Fruit fly (Drosophila melanogaster) whole organism, embryonic: ENCODE data around the gene CG2247.

Experiments
- Adf1 ChIP-seq: fragments of 200-800 bp; sonication (Bioruptor generic); IDR thresholded peaks from 2 replicates; pipeline ENCODE4 v1.3.6; 2022; ENCODE audit warnings: missing biosample characterization, missing genetic modification characterization
- Blimp-1 ChIP-seq: fragments of 200-800 bp; sonication (Bioruptor generic); optimal IDR thresholded peaks from 3 replicates; lab custom pipeline; 2018; ENCODE audit warnings: missing biosample characterization, missing genetic modification characterization, mild to moderate bottlenecking, moderate library complexity, missing genetic modification reagents
- CG10321 ChIP-seq: fragments of 200-800 bp; sonication (Bioruptor generic); IDR thresholded peaks from 2 replicates; pipeline ENCODE4 v1.3.6; 2022; ENCODE audit warnings: missing biosample characterization, missing genetic modification characterization
- CG11398 ChIP-seq: fragments of 200-800 bp; sonication (Bioruptor generic); optimal IDR thresholded peaks from 2 replicates; lab custom pipeline; 2016; ENCODE audit warnings: missing biosample characterization, missing genetic modification characterization
- CG11723 ChIP-seq: fragments of 200-800 bp; sonication (Bioruptor generic); optimal IDR thresholded peaks from 2 replicates; lab custom pipeline; 2017; ENCODE audit warnings: missing biosample characterization, mild to moderate bottlenecking, missing genetic modification characterization
- CG1233 ChIP-seq: fragments of 200-800 bp; sonication (Bioruptor generic); optimal IDR thresholded peaks from 4 replicates; lab custom pipeline; 2018; ENCODE audit warnings: missing biosample characterization, mild to moderate bottlenecking, missing genetic modification characterization
- CG13287 ChIP-seq: fragments of 200-800 bp; sonication (Bioruptor generic); IDR thresholded peaks from 2 replicates; pipeline ENCODE4 v1.3.6; 2022; ENCODE audit warnings: missing biosample characterization, missing genetic modification characterization; ENCODE audit not compliant: partially characterized antibody
- CG13424 ChIP-seq: fragments of 200-800 bp; sonication (Bioruptor generic); optimal IDR thresholded peaks from 2 replicates; lab custom pipeline; 2019; ENCODE audit warnings: missing biosample characterization, mild to moderate bottlenecking, missing genetic modification characterization, moderate library complexity
- CG14710 ChIP-seq: fragments of 200-800 bp; sonication (Bioruptor generic); optimal IDR thresholded peaks from 3 replicates; lab custom pipeline; 2019; ENCODE audit warnings: missing biosample characterization, mild to moderate bottlenecking, missing genetic modification characterization, moderate library complexity
- CG14860 ChIP-seq: fragments of 200-800 bp; sonication (Bioruptor generic); IDR thresholded peaks from 3 replicates; pipeline ENCODE4 v1.3.6; 2022; ENCODE audit warnings: missing biosample characterization, missing genetic modification characterization; ENCODE audit not compliant: partially characterized antibody
- CG15514 ChIP-seq: fragments of 200-800 bp; sonication (Bioruptor generic); optimal IDR thresholded peaks from 3 replicates; lab custom pipeline; 2017; ENCODE audit warnings: missing biosample characterization, missing genetic modification characterization, mild to moderate bottlenecking, moderate library complexity, missing genetic modification reagents
- CG17328 ChIP-seq: fragments of 200-800 bp; sonication (Bioruptor generic); IDR thresholded peaks from 2 replicates; pipeline ENCODE4 v1.3.6; 2022; ENCODE audit warnings: missing biosample characterization, missing genetic modification characterization
- CG17568 ChIP-seq: fragments of 200-800 bp; sonication (Bioruptor generic); optimal IDR thresholded peaks from 2 replicates; lab custom pipeline; 2018; ENCODE audit warnings: missing biosample characterization, mild to moderate bottlenecking, missing genetic modification characterization, moderate library complexity
- CG17612 ChIP-seq: fragments of 200-800 bp; sonication (Bioruptor generic); IDR thresholded peaks from 2 replicates; pipeline ENCODE4 v1.3.6; 2022; ENCODE audit warnings: missing biosample characterization, missing genetic modification characterization
- CG17802 ChIP-seq: fragments of 200-800 bp; sonication (Bioruptor generic); optimal IDR thresholded peaks from 2 replicates; lab custom pipeline; 2018; ENCODE audit warnings: missing biosample characterization, mild to moderate bottlenecking, missing genetic modification characterization, moderate library complexity
- CG18262 ChIP-seq: fragments of 200-800 bp; optimal IDR thresholded peaks from 3 replicates; lab custom pipeline; 2019; ENCODE audit warnings: missing biosample characterization, mild to moderate bottlenecking, missing genetic modification characterization, moderate library complexity
- CG2202 ChIP-seq: fragments of 200-800 bp; sonication (Bioruptor generic); optimal IDR thresholded peaks from 2 replicates; lab custom pipeline; 2018; ENCODE audit warnings: missing biosample characterization, mild to moderate bottlenecking, missing genetic modification characterization
- CG3838 ChIP-seq: fragments of 200-800 bp; sonication (Bioruptor generic); optimal IDR thresholded peaks from 3 replicates; lab custom pipeline; 2016; ENCODE audit warnings: missing biosample characterization, missing genetic modification characterization
- CG3995 ChIP-seq: fragments of 200-800 bp; sonication (Bioruptor generic); optimal IDR thresholded peaks from 3 replicates; lab custom pipeline; 2016; ENCODE audit warnings: missing biosample characterization, missing genetic modification characterization
- CG4328 ChIP-seq: fragments of 200-800 bp; sonication (Bioruptor generic); optimal IDR thresholded peaks from 3 replicates; lab custom pipeline; 2017; ENCODE audit warnings: missing biosample characterization, missing genetic modification reagents, missing genetic modification characterization
- CG6175 ChIP-seq: fragments of 200-800 bp; sonication (Bioruptor generic); IDR thresholded peaks from 3 replicates; pipeline ENCODE4 v1.3.6; 2022; ENCODE audit warnings: missing biosample characterization, missing genetic modification characterization
- CG7271 ChIP-seq: fragments of 200-800 bp; sonication (Bioruptor generic); optimal IDR thresholded peaks from 2 replicates; lab custom pipeline; 2018; ENCODE audit warnings: missing biosample characterization, mild to moderate bottlenecking, missing genetic modification characterization, moderate library complexity
- CG7556 ChIP-seq: fragments of 200-800 bp; sonication (Bioruptor generic); optimal IDR thresholded peaks from 2 replicates; lab custom pipeline; 2017; ENCODE audit warnings: missing biosample characterization, mild to moderate bottlenecking, missing genetic modification characterization
- CG7928 ChIP-seq: fragments of 200-800 bp; sonication (Bioruptor generic); optimal IDR thresholded peaks from 2 replicates; lab custom pipeline; 2017; ENCODE audit warnings: missing biosample characterization, mild to moderate bottlenecking, missing genetic modification characterization
- CG9817 ChIP-seq: fragments of 200-800 bp; sonication (Bioruptor generic); optimal IDR thresholded peaks from 2 replicates; lab custom pipeline; 2018; ENCODE audit warnings: missing biosample characterization, mild to moderate bottlenecking, missing genetic modification characterization, moderate library complexity
- CTCF ChIP-seq: fragments of 200-800 bp; sonication (Bioruptor generic); optimal IDR thresholded peaks from 2 replicates; lab custom pipeline; 2017; ENCODE audit warnings: missing biosample characterization, mild to moderate bottlenecking, missing genetic modification characterization, moderate library complexity
- D19B ChIP-seq: fragments of 200-800 bp; sonication (Bioruptor generic); optimal IDR thresholded peaks from 2 replicates; lab custom pipeline; 2017; ENCODE audit warnings: missing biosample characterization, mild to moderate bottlenecking, missing genetic modification characterization
- Dad ChIP-seq: fragments of 200-800 bp; sonication (Bioruptor generic); optimal IDR thresholded peaks from 3 replicates; lab custom pipeline; 2016; ENCODE audit warnings: missing biosample characterization, missing genetic modification characterization
- Dbx ChIP-seq: fragments of 200-800 bp; sonication (Bioruptor generic); IDR thresholded peaks from 3 replicates; pipeline ENCODE4 v1.3.6; 2022; ENCODE audit warnings: missing biosample characterization, missing genetic modification characterization
- Doc2 ChIP-seq: fragments of 200-800 bp; sonication (Bioruptor generic); IDR thresholded peaks from 2 replicates; pipeline ENCODE4 v1.3.6; 2022; ENCODE audit warnings: missing biosample characterization, missing genetic modification characterization
- Elba2 ChIP-seq: fragments of 200-800 bp; sonication (Bioruptor generic); optimal IDR thresholded peaks from 3 replicates; lab custom pipeline; 2016; ENCODE audit warnings: missing biosample characterization, missing genetic modification characterization
- Ets65A ChIP-seq: fragments of 200-800 bp; sonication (Bioruptor generic); peaks from one replicate; lab custom pipeline; 2016; ENCODE audit warnings: missing biosample characterization, missing genetic modification characterization
- HmgZ ChIP-seq: fragments of 200-800 bp; sonication (Bioruptor generic); optimal IDR thresholded peaks from 2 replicates; lab custom pipeline; 2018; ENCODE audit warnings: missing biosample characterization, mild to moderate bottlenecking, missing genetic modification characterization
- Jarid2 ChIP-seq: fragments of 200-800 bp; sonication (Bioruptor generic); optimal IDR thresholded peaks from 3 replicates; lab custom pipeline; 2017; ENCODE audit warnings: mild to moderate bottlenecking, missing biosample characterization, missing genetic modification reagents, missing genetic modification characterization
- Mad ChIP-seq: fragments of 200-800 bp; sonication (Bioruptor generic); optimal IDR thresholded peaks from 2 replicates; lab custom pipeline; 2016; ENCODE audit warnings: missing biosample characterization, missing genetic modification characterization
- Med ChIP-seq: fragments of 200-800 bp; sonication (Bioruptor generic); peaks from one replicate; lab custom pipeline; 2016; ENCODE audit warnings: missing biosample characterization, missing genetic modification characterization, mild to moderate bottlenecking, inconsistent platforms, moderate library complexity
- Neu2 ChIP-seq: fragments of 200-800 bp; sonication (Bioruptor generic); optimal IDR thresholded peaks from 3 replicates; lab custom pipeline; 2016; ENCODE audit warnings: missing biosample characterization, missing genetic modification characterization, borderline replicate concordance
- Rx ChIP-seq: fragments of 200-800 bp; sonication (Bioruptor generic); IDR thresholded peaks from 2 replicates; pipeline ENCODE4 v1.3.6; 2022; ENCODE audit warnings: missing biosample characterization, missing genetic modification characterization
- Ssrp ChIP-seq: fragments of 200-800 bp; sonication (Bioruptor generic); optimal IDR thresholded peaks from 2 replicates; lab custom pipeline; 2018; ENCODE audit warnings: missing biosample characterization, mild to moderate bottlenecking, missing genetic modification characterization, moderate library complexity
- Taf1 ChIP-seq: fragments of 200-800 bp; sonication (Bioruptor generic); IDR thresholded peaks from 2 replicates; pipeline ENCODE4 v1.3.6; 2022; ENCODE audit warnings: missing biosample characterization, missing genetic modification characterization
- bab2 ChIP-seq: fragments of 200-800 bp; sonication (Bioruptor generic); optimal IDR thresholded peaks from 2 replicates; lab custom pipeline; 2016; ENCODE audit warnings: missing biosample characterization, missing genetic modification characterization
- bowl ChIP-seq: fragments of 200-800 bp; sonication (Bioruptor generic); IDR thresholded peaks from 2 replicates; pipeline ENCODE4 v1.3.6; 2022; ENCODE audit warnings: missing biosample characterization, missing genetic modification characterization
- dati ChIP-seq: fragments of 200-800 bp; sonication (Bioruptor generic); IDR thresholded peaks from 2 replicates; pipeline ENCODE4 v1.3.6; 2022; ENCODE audit warnings: missing biosample characterization, missing genetic modification characterization
- dmrt11E ChIP-seq: fragments of 200-800 bp; sonication (Bioruptor generic); optimal IDR thresholded peaks from 3 replicates; lab custom pipeline; 2018; ENCODE audit warnings: missing biosample characterization, mild to moderate bottlenecking, missing genetic modification characterization, moderate library complexity
- fd64A ChIP-seq: fragments of 200-800 bp; sonication (Bioruptor generic); optimal IDR thresholded peaks from 3 replicates; lab custom pipeline; 2018; ENCODE audit warnings: missing biosample characterization, mild to moderate bottlenecking, missing genetic modification characterization
- gce ChIP-seq: fragments of 200-800 bp; sonication (Bioruptor generic); IDR thresholded peaks from 3 replicates; pipeline ENCODE4 v1.3.6; 2022; ENCODE audit warnings: missing biosample characterization, missing genetic modification characterization
- gro ChIP-seq: fragments of 200-800 bp; sonication (Bioruptor generic); optimal IDR thresholded peaks from 2 replicates; lab custom pipeline; 2016; ENCODE audit warnings: missing biosample characterization, missing genetic modification characterization
- lola ChIP-seq, 3 experiments: fragments of >200 bp in 2 of 3; fragments of 200-800 bp in 1 of 3; sonication (Bioruptor generic) in 1 of 3; optimal IDR thresholded peaks; 2 replicates each; lab custom pipeline; 2017 to 2019; ENCODE audit warnings: missing biosample characterization in 3 of 3, missing genetic modification characterization in 3 of 3, mild to moderate bottlenecking in 1 of 3, moderate library complexity in 1 of 3
- pan ChIP-seq, 4 experiments: fragments of >200 bp in 3 of 4; fragments of 200-800 bp in 1 of 4; sonication (Bioruptor generic) in 1 of 4; optimal IDR thresholded peaks in 3 of 4; IDR thresholded peaks in 1 of 4; 2 replicates each; pipeline versions ENCODE4 v1.3.6 to Lab custom; 2017 to 2022; ENCODE audit warnings: missing biosample characterization in 2 of 4, missing genetic modification characterization in 2 of 4, mixed read lengths in 1 of 4
- sim ChIP-seq: fragments of 200-800 bp; sonication (Bioruptor generic); IDR thresholded peaks from 2 replicates; pipeline ENCODE4 v1.3.6; 2022; ENCODE audit warnings: missing biosample characterization, missing genetic modification characterization
- tna ChIP-seq: fragments of 200-800 bp; sonication (Bioruptor generic); IDR thresholded peaks from 2 replicates; pipeline ENCODE4 v1.3.6; 2022; ENCODE audit warnings: missing biosample characterization, missing genetic modification characterization; ENCODE audit not compliant: partially characterized antibody

Gene CG2247

DNA sequence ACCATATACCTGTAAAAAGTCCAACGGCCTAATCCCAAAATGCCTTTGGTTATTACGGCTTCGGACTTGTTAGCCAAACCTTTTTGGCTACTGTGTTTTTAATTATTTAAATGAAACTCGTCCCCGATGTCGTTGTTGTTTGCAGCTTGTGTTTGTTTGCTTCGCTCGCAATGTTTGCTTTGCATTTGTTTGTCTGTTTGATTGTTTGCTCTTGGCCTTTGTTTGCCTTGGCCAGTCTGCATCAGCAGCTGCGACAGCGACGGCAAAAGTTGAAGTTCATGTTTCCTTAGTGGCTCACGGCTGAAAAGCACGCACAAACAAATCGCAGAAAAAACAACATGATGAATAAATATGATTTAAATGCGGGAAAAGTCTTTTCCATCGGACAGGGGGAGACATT, 49.0 kb upstream of the CG2247 start (continued):
- TF ChIP-seq pan (optimal IDR thresholded peaks at IDR 0.05; lab: Kevin White, UChicago) (no peak), pan (GFP tag; optimal IDR thresholded peaks at IDR 0.05 in 1 of 2, IDR thresholded peaks at IDR 0.05 in 1 of 2) (peak in 1 of 2 experiments; percentile 13), Rx (GFP tag; lab: Robert Waterston, UW) (no peak), CG7271 (tag; lab: Kevin White, UChicago) (peak; percentile 53), CTCF (GFP tag; lab: Kevin White, UChicago) (peak; percentile 3), CG10321 (GFP tag; lab: Robert Waterston, UW) (no peak), CG3838 (GFP tag; lab: Kevin White, UChicago) (no peak), CG14710 (tag; lab: Kevin White, UChicago) (peak; percentile 23), CG7556 (GFP tag; lab: Kevin White, UChicago) (peak; percentile 9), Dbx (no peak), bab2 (peak; percentile 25), CG13424 (tag; lab: Kevin White, UChicago) (peak; percentile 12), Mad (no peak), D19B (GFP tag; lab: Kevin White, UChicago) (no peak), CG3995 (GFP tag; lab: Kevin White, UChicago) (no peak), HmgZ (tag; lab: Kevin White, UChicago) (no peak), Elba2 (GFP tag; lab: Kevin White, UChicago) (no peak), gce (GFP tag; lab: Robert Waterston, UW) (peak; percentile 72; the same call in 1 of the 3 replicates), gro (GFP tag; lab: Kevin White, UChicago) (no peak), CG18262 (peak; percentile 33), Dad (GFP tag; lab: Kevin White, UChicago) (no peak), CG17568 (peak; percentile 35), Doc2 (GFP tag; lab: Robert Waterston, UW) (no peak), CG15514 (peak; percentile 39), Ets65A (GFP tag; lab: Kevin White, UChicago) (peak; percentile 16), CG4328 (GFP tag; lab: Kevin White, UChicago) (peak; percentile 36), dati (no peak), CG2202 (tag; lab: Kevin White, UChicago) (peak; percentile 29), CG11723 (GFP tag; lab: Kevin White, UChicago) (peak; percentile 18), bowl (GFP tag; lab: Robert Waterston, UW) (no peak), dmrt11E (peak; percentile 12), tna (no peak), CG13287 (GFP tag; lab: Robert Waterston, UW) (no peak), fd64A (GFP tag; lab: Kevin White, UChicago) (peak; percentile 67), CG17328 (GFP tag; lab: Robert Waterston, UW) (peak; percentile 23; the same call in 1 of the 2 replicates), CG6175 (no peak), Jarid2 (GFP tag; lab: Kevin White, UChicago) (no peak), CG7928 (GFP tag; lab: Kevin White, UChicago) (no peak), sim (GFP tag; lab: Robert Waterston, UW) (no peak), Adf1 (GFP tag; lab: Robert Waterston, UW) (no peak), Taf1 (no peak), CG9817 (tag; lab: Kevin White, UChicago) (no peak), CG1233 (peak; percentile 17), Med (GFP tag; lab: Kevin White, UChicago) (peak; percentile 89), CG14860 (GFP tag; lab: Robert Waterston, UW) (no peak), Blimp-1 (GFP tag; lab: Kevin White, UChicago) (peak; percentile 56), Neu2 (GFP tag; lab: Kevin White, UChicago) (no peak), CG17802 (no peak), lola (GFP tag; optimal IDR thresholded peaks at IDR 0.05; lab: Kevin White, UChicago) (no peak), CG17612 (GFP tag; lab: Robert Waterston, UW) (no peak), CG11398 (GFP tag; lab: Kevin White, UChicago) (peak; percentile 44), Ssrp (tag; lab: Kevin White, UChicago) (no peak)
